Worm (Caenorhabditis elegans): Measurements from ENCODE around the gene F56D3.1.

Gene F56D3.1

ce11 chrII:4173398-4173797, 27.3 kb downstream of the F56D3.1 start, which contains the start of gene R03H10.6:
TSS of gene R03H10.6 (minus strand) at chrII:4173498.
- TF ChIP-seq flt-1 (GFP tag; IDR thresholded peaks at IDR 0.05) = no peak
- no peak for TF ChIP-seq tab-1 (GFP tag; IDR thresholded peaks at IDR 0.05)
- TF ChIP-seq ref-1 (GFP tag; conservative IDR thresholded peaks at IDR 0.05) = no peak
- no peak for TF ChIP-seq ztf-29 (GFP tag; IDR thresholded peaks at IDR 0.05)
- TF ChIP-seq med-1 (GFP tag; optimal IDR thresholded peaks at IDR 0.05; ENCODE audit: insufficient read depth) = no peak
- no peak for TF ChIP-seq cog-1 (tag; optimal IDR thresholded peaks at IDR 0.05)
- no peak for TF ChIP-seq T22C8.4 (GFP tag; IDR thresholded peaks at IDR 0.05)
- no peak for TF ChIP-seq ztf-23 (GFP tag; IDR thresholded peaks at IDR 0.05)
- TF ChIP-seq klf-2 (GFP tag; conservative IDR thresholded peaks at IDR 0.05) = no peak

ce11 chrII:4173842-4174241, 27.7 kb downstream of the F56D3.1 start:
- no peak for TF ChIP-seq ref-1 (GFP tag; conservative IDR thresholded peaks at IDR 0.05)
- TF ChIP-seq cog-1 (tag; optimal IDR thresholded peaks at IDR 0.05) = no peak
- no peak for TF ChIP-seq klf-2 (GFP tag; conservative IDR thresholded peaks at IDR 0.05)
- TF ChIP-seq flt-1 (GFP tag; IDR thresholded peaks at IDR 0.05) = no peak

- TF ChIP-seq ztf-29 (GFP tag; IDR thresholded peaks at IDR 0.05) = no peak
Observed at ce11 chrII:4178838-4179237, 32.7 kb downstream of the F56D3.1 start, which contains the start of gene R03H10.7. TSS of gene R03H10.7 (minus strand) at chrII:4178938.

- TF ChIP-seq ref-1 (GFP tag; conservative IDR thresholded peaks at IDR 0.05) = no peak
- TF ChIP-seq ztf-23 (GFP tag; IDR thresholded peaks at IDR 0.05) = no peak
- no peak for TF ChIP-seq flt-1 (GFP tag; IDR thresholded peaks at IDR 0.05)
- TF ChIP-seq cog-1 (tag; optimal IDR thresholded peaks at IDR 0.05) = no peak
- TF ChIP-seq T22C8.4 (GFP tag; IDR thresholded peaks at IDR 0.05) = no peak
- TF ChIP-seq med-1 (GFP tag; optimal IDR thresholded peaks at IDR 0.05; ENCODE audit: insufficient read depth) = no peak
- TF ChIP-seq klf-2 (GFP tag; conservative IDR thresholded peaks at IDR 0.05) = no peak
Observed at ce11 chrII:4179897-4180296, 33.8 kb downstream of the F56D3.1 start, which contains the start of gene R03H10.1. TSS of gene R03H10.1 (plus strand) at chrII:4180248.

- TF ChIP-seq cog-1 (tag; optimal IDR thresholded peaks at IDR 0.05) (no peak), ref-1 (GFP tag; conservative IDR thresholded peaks at IDR 0.05) (no peak), ztf-23 (GFP tag; IDR thresholded peaks at IDR 0.05) (no peak), klf-2 (GFP tag; conservative IDR thresholded peaks at IDR 0.05) (no peak), T22C8.4 (GFP tag; IDR thresholded peaks at IDR 0.05) (no peak), tab-1 (GFP tag; IDR thresholded peaks at IDR 0.05) (no peak), med-1 (GFP tag; optimal IDR thresholded peaks at IDR 0.05; ENCODE audit: insufficient read depth) (no peak), flt-1 (GFP tag; IDR thresholded peaks at IDR 0.05) (no peak), ztf-29 (GFP tag; IDR thresholded peaks at IDR 0.05) (no peak)
Observed at ce11 chrII:4182364-4182763, 36.2 kb downstream of the F56D3.1 start, which contains the start of gene R03H10.11. TSS of gene R03H10.11 (plus strand) at chrII:4182664.

- TF ChIP-seq flt-1 (GFP tag; IDR thresholded peaks at IDR 0.05) (no peak), ref-1 (GFP tag; conservative IDR thresholded peaks at IDR 0.05) (no peak), cog-1 (tag; optimal IDR thresholded peaks at IDR 0.05) (no peak), tab-1 (GFP tag; IDR thresholded peaks at IDR 0.05) (no peak), klf-2 (GFP tag; conservative IDR thresholded peaks at IDR 0.05) (no peak), med-1 (GFP tag; optimal IDR thresholded peaks at IDR 0.05; ENCODE audit: insufficient read depth) (no peak), ztf-23 (GFP tag; IDR thresholded peaks at IDR 0.05) (no peak), T22C8.4 (GFP tag; IDR thresholded peaks at IDR 0.05) (no peak), ztf-29 (GFP tag; IDR thresholded peaks at IDR 0.05) (no peak)
Observed at ce11 chrII:4183979-4184378, 37.8 kb downstream of the F56D3.1 start.

ce11 chrII:4186364-4186763, 40.2 kb downstream of the F56D3.1 start, which contains the start of gene cpna-1:
TSS of gene cpna-1 (plus strand) at chrII:4186664.
- TF ChIP-seq flt-1 (GFP tag; IDR thresholded peaks at IDR 0.05) (no peak), ztf-29 (GFP tag; IDR thresholded peaks at IDR 0.05) (no peak), ztf-23 (GFP tag; IDR thresholded peaks at IDR 0.05) (no peak), cog-1 (tag; optimal IDR thresholded peaks at IDR 0.05) (no peak), T22C8.4 (GFP tag; IDR thresholded peaks at IDR 0.05) (no peak), med-1 (GFP tag; optimal IDR thresholded peaks at IDR 0.05; ENCODE audit: insufficient read depth) (no peak), klf-2 (GFP tag; conservative IDR thresholded peaks at IDR 0.05) (no peak), ref-1 (GFP tag; conservative IDR thresholded peaks at IDR 0.05) (no peak), tab-1 (GFP tag; IDR thresholded peaks at IDR 0.05) (no peak)

ce11 chrII:4194127-4194526, 48.0 kb downstream of the F56D3.1 start, which contains the start of gene mth-2:
TSS of gene mth-2 (minus strand) at chrII:4194314.
- TF ChIP-seq ztf-23 (GFP tag; IDR thresholded peaks at IDR 0.05) = no peak
- TF ChIP-seq ztf-29 (GFP tag; IDR thresholded peaks at IDR 0.05) = no peak
- no peak for TF ChIP-seq cog-1 (tag; optimal IDR thresholded peaks at IDR 0.05)
- no peak for TF ChIP-seq klf-2 (GFP tag; conservative IDR thresholded peaks at IDR 0.05)
- no peak for TF ChIP-seq tab-1 (GFP tag; IDR thresholded peaks at IDR 0.05)
- no peak for TF ChIP-seq med-1 (GFP tag; optimal IDR thresholded peaks at IDR 0.05; ENCODE audit: insufficient read depth)
- no peak for TF ChIP-seq flt-1 (GFP tag; IDR thresholded peaks at IDR 0.05)
- no peak for TF ChIP-seq ref-1 (GFP tag; conservative IDR thresholded peaks at IDR 0.05)
- TF ChIP-seq T22C8.4 (GFP tag; IDR thresholded peaks at IDR 0.05) = no peak

All from whole organism, midembryonic.